Fruit fly (Drosophila melanogaster): Measurements from ENCODE around the gene CG42337.

The CG42337 gene

dm6 chr3L:21194392-21194925 lies 1.3 kb upstream of the CG42337 start:
- TF ChIP-seq CG32121 (GFP tag; IDR thresholded peaks at IDR 0.05) (no peak), CG17806 (tag; optimal IDR thresholded peaks at IDR 0.05) (no peak), CG10348 (GFP tag; IDR thresholded peaks at IDR 0.05) (no peak), CG15710 (tag; optimal IDR thresholded peaks at IDR 0.05) (no peak), CG13204 (GFP tag; optimal IDR thresholded peaks at IDR 0.05) (no peak), CG14655 (GFP tag; optimal IDR thresholded peaks at IDR 0.05) (no peak), CG4496 (GFP tag; IDR thresholded peaks at IDR 0.05) (no peak), rn (GFP tag; IDR thresholded peaks at IDR 0.05) (no peak), CG34367 (tag; optimal IDR thresholded peaks at IDR 0.05) (no peak), EcR (GFP tag; optimal IDR thresholded peaks at IDR 0.05) (no peak), CG8159 (tag; optimal IDR thresholded peaks at IDR 0.05) (no peak)

- TF ChIP-seq Pif1A (GFP tag; optimal IDR thresholded peaks at IDR 0.05) (no peak), fd96Ca (GFP tag; IDR thresholded peaks at IDR 0.05) (no peak), CG32121 (GFP tag; IDR thresholded peaks at IDR 0.05) (no peak), CG9948 (tag; optimal IDR thresholded peaks at IDR 0.05) (no peak), CG13204 (GFP tag; optimal IDR thresholded peaks at IDR 0.05) (no peak), EcR (GFP tag; optimal IDR thresholded peaks at IDR 0.05) (no peak), CG8159 (tag; optimal IDR thresholded peaks at IDR 0.05) (no peak), CG4496 (GFP tag; IDR thresholded peaks at IDR 0.05) (no peak), Snoo (tag; optimal IDR thresholded peaks at IDR 0.05) (no peak), CG15710 (tag; optimal IDR thresholded peaks at IDR 0.05) (no peak), rn (GFP tag; IDR thresholded peaks at IDR 0.05) (no peak), CG14655 (GFP tag; optimal IDR thresholded peaks at IDR 0.05) (no peak), CG8301 (tag; optimal IDR thresholded peaks at IDR 0.05) (no peak), Ets98B (GFP tag; IDR thresholded peaks at IDR 0.05) (no peak), CG12605 (GFP tag; IDR thresholded peaks at IDR 0.05) (no peak), CG17806 (tag; optimal IDR thresholded peaks at IDR 0.05) (no peak), D1 (tag; optimal IDR thresholded peaks at IDR 0.05) (no peak), Pif1B (GFP tag; optimal IDR thresholded peaks at IDR 0.05) (no peak), CG34367 (tag; optimal IDR thresholded peaks at IDR 0.05) (no peak), gl (tag; optimal IDR thresholded peaks at IDR 0.05) (no peak)
Observed at dm6 chr3L:21192024-21192423, 1.1 kb downstream of the CG42337 start.

- TF ChIP-seq CG12605 (GFP tag; IDR thresholded peaks at IDR 0.05) (peak; percentile 93), rn (GFP tag; IDR thresholded peaks at IDR 0.05) (no peak)
Observed at dm6 chr3L:21186487-21186886, 6.7 kb downstream of the CG42337 start.

- no peak for TF ChIP-seq CG8159 (tag; optimal IDR thresholded peaks at IDR 0.05)
Observed at dm6 chr3L:21185622-21186021, 7.5 kb downstream of the CG42337 start.

- peak; percentile 81; the same call in 2 of the 3 replicates for TF ChIP-seq CG4496 (GFP tag; IDR thresholded peaks at IDR 0.05)
- TF ChIP-seq rn (GFP tag; IDR thresholded peaks at IDR 0.05), result peak; percentile 45
- TF ChIP-seq CG15710 (tag; optimal IDR thresholded peaks at IDR 0.05), result peak; percentile 21
- TF ChIP-seq EcR (GFP tag; optimal IDR thresholded peaks at IDR 0.05), result no peak
- TF ChIP-seq Pif1A (GFP tag; optimal IDR thresholded peaks at IDR 0.05), result peak; percentile 60
- TF ChIP-seq Ets98B (GFP tag; IDR thresholded peaks at IDR 0.05), result peak; percentile 78
- TF ChIP-seq CG9948 (tag; optimal IDR thresholded peaks at IDR 0.05), result no peak
- TF ChIP-seq CG32121 (GFP tag; IDR thresholded peaks at IDR 0.05), result peak; percentile 74
- peak; percentile 27 for TF ChIP-seq CG13204 (GFP tag; optimal IDR thresholded peaks at IDR 0.05)
- TF ChIP-seq D1 (tag; optimal IDR thresholded peaks at IDR 0.05), result peak; percentile 62
- peak; percentile 61 for TF ChIP-seq CG8301 (tag; optimal IDR thresholded peaks at IDR 0.05)
- TF ChIP-seq CG8159 (tag; optimal IDR thresholded peaks at IDR 0.05), result peak; percentile 44
- no peak for TF ChIP-seq CG10348 (GFP tag; IDR thresholded peaks at IDR 0.05)
- TF ChIP-seq CG17806 (tag; optimal IDR thresholded peaks at IDR 0.05), result peak; percentile 47
- TF ChIP-seq Snoo (tag; optimal IDR thresholded peaks at IDR 0.05), result peak; percentile 14
- peak; percentile 58 for TF ChIP-seq CG12605 (GFP tag; IDR thresholded peaks at IDR 0.05)
- no peak for TF ChIP-seq gl (tag; optimal IDR thresholded peaks at IDR 0.05)
- TF ChIP-seq fd96Ca (GFP tag; IDR thresholded peaks at IDR 0.05), result no peak
- no peak for TF ChIP-seq CG14655 (GFP tag; optimal IDR thresholded peaks at IDR 0.05)
- peak; percentile 5 for TF ChIP-seq CG34367 (tag; optimal IDR thresholded peaks at IDR 0.05)
- peak; percentile 41 for TF ChIP-seq Pif1B (GFP tag; optimal IDR thresholded peaks at IDR 0.05)
Observed at dm6 chr3L:21176935-21177581, 16.1 kb downstream of the CG42337 start.

dm6 chr3L:21176276-21176934 lies 16.8 kb downstream of the CG42337 start:
- 0 out of 3 replicates have a peak, but pooled peaks have one; percentile 5 for TF ChIP-seq fd96Ca (GFP tag; IDR thresholded peaks at IDR 0.05)
- no peak for TF ChIP-seq CG15710 (tag; optimal IDR thresholded peaks at IDR 0.05)

Measured in whole organism, pupa.